Worm (Caenorhabditis elegans) whole organism, young adult: ENCODE data around the gene rpap-2.

Source experiments
- B0336.3 ChIP-seq: fragments of 200-800 bp; sonication (Bioruptor generic); IDR thresholded peaks from 2 replicates; pipeline ENCODE4 v1.3.6; 2022; ENCODE audit warnings: missing genetic modification characterization, missing compliant biosample characterization
- F22D6.2 ChIP-seq: sonication (generic microtip); optimal IDR thresholded peaks from 2 replicates; lab custom pipeline; 2016; ENCODE audit warnings: mild to moderate bottlenecking, missing genetic modification characterization, missing compliant biosample characterization
- K11D2.4 ChIP-seq: fragments of 200-800 bp; sonication (Bioruptor generic); IDR thresholded peaks from 2 replicates; pipeline ENCODE4 v1.3.6; 2022; ENCODE audit warnings: missing genetic modification reagents, missing genetic modification characterization, missing compliant biosample characterization
- K12H6.12 ChIP-seq: fragments of 200-800 bp; sonication (Bioruptor generic); optimal IDR thresholded peaks from 2 replicates; lab custom pipeline; 2018; ENCODE audit warnings: mild to moderate bottlenecking, missing genetic modification characterization, missing compliant biosample characterization
- Y53G8AR.9 ChIP-seq: fragments of 200-800 bp; sonication (Bioruptor generic); conservative IDR thresholded peaks from 2 replicates; pipeline ENCODE4 v1.3.6; 2022; ENCODE audit warnings: missing genetic modification reagents, missing genetic modification characterization, missing compliant biosample characterization
- Y79H2A.3 ChIP-seq: fragments of 200-800 bp; sonication (Bioruptor generic); conservative IDR thresholded peaks from 2 replicates; pipeline ENCODE4 v1.3.6; 2022; ENCODE audit warnings: missing genetic modification reagents, missing genetic modification characterization, missing compliant biosample characterization
- Y95B8A.8 ChIP-seq: fragments of 200-800 bp; sonication (Bioruptor generic); IDR thresholded peaks from 2 replicates; pipeline ENCODE4 v1.3.6; 2022; ENCODE audit warnings: missing genetic modification reagents, missing genetic modification characterization, missing compliant biosample characterization
- ZK185.1 ChIP-seq: sonication (generic microtip); optimal IDR thresholded peaks from 2 replicates; lab custom pipeline; 2016; ENCODE audit warnings: mild to moderate bottlenecking, missing genetic modification characterization, missing compliant biosample characterization; ENCODE audit not compliant: poor library complexity, severe bottlenecking
- ama-1 ChIP-seq, 3 experiments: fragments of 150-350 bp in 1 of 3; sonication (generic microtip) in 2 of 3; optimal IDR thresholded peaks; 2 replicates each; lab custom pipeline; 2014 to 2018; ENCODE audit warnings: missing biosample characterization in 2 of 3, missing genetic modification characterization in 2 of 3, missing genetic modification reagents in 2 of 3
- atf-7 ChIP-seq: sonication (generic microtip); optimal IDR thresholded peaks from 2 replicates; lab custom pipeline; 2017; ENCODE audit warnings: mild to moderate bottlenecking, missing genetic modification characterization, missing compliant biosample characterization
- attf-5 ChIP-seq: fragments of 200-800 bp; sonication (Bioruptor generic); optimal IDR thresholded peaks from 2 replicates; lab custom pipeline; 2018; ENCODE audit warnings: mild to moderate bottlenecking, missing genetic modification characterization, missing compliant biosample characterization
- attf-6 ChIP-seq: fragments of 200-800 bp; sonication (Bioruptor generic); IDR thresholded peaks from 2 replicates; pipeline ENCODE4 v1.3.6; 2022; ENCODE audit warnings: missing genetic modification reagents, missing genetic modification characterization, missing compliant biosample characterization
- cebp-1 ChIP-seq, 2 experiments: fragments of 200-800 bp in 1 of 2; sonication (Bioruptor generic) in 1 of 2; sonication (generic microtip) in 1 of 2; IDR thresholded peaks in 1 of 2; optimal IDR thresholded peaks in 1 of 2; 2 replicates each; pipeline versions ENCODE4 v1.3.6 to Lab custom; 2017 to 2022; ENCODE audit warnings: missing compliant biosample characterization in 2 of 2, missing genetic modification characterization in 2 of 2, mild to moderate bottlenecking in 1 of 2, missing genetic modification reagents in 1 of 2, moderate library complexity in 1 of 2
- ceh-100 ChIP-seq: fragments of 200-800 bp; sonication (Bioruptor generic); IDR thresholded peaks from 2 replicates; pipeline ENCODE4 v1.3.6; 2022; ENCODE audit warnings: missing genetic modification reagents, missing genetic modification characterization, missing compliant biosample characterization
- ceh-27 ChIP-seq: fragments of 200-800 bp; sonication (Bioruptor generic); optimal IDR thresholded peaks from 2 replicates; lab custom pipeline; 2018; ENCODE audit warnings: mild to moderate bottlenecking, missing genetic modification characterization, moderate library complexity, missing compliant biosample characterization
- chd-7 ChIP-seq: sonication (generic microtip); optimal IDR thresholded peaks from 2 replicates; lab custom pipeline; 2016; ENCODE audit warnings: mild to moderate bottlenecking, missing genetic modification characterization, moderate library complexity, missing compliant biosample characterization
- die-1 ChIP-seq: sonication (generic microtip); optimal IDR thresholded peaks from 2 replicates; lab custom pipeline; 2016; ENCODE audit warnings: missing genotype, mild to moderate bottlenecking, missing genetic modification characterization, missing compliant biosample characterization
- ekl-4 ChIP-seq: fragments of 200-800 bp; sonication (Bioruptor generic); IDR thresholded peaks from 2 replicates; pipeline ENCODE4 v1.3.6; 2022; ENCODE audit warnings: missing genetic modification reagents, missing genetic modification characterization, missing compliant biosample characterization
- hlh-26 ChIP-seq: fragments of 200-800 bp; sonication (Bioruptor generic); conservative IDR thresholded peaks from 2 replicates; pipeline ENCODE4 v1.3.6; 2022; ENCODE audit warnings: missing genetic modification reagents, missing genetic modification characterization, missing compliant biosample characterization
- hrde-1 ChIP-seq: sonication (generic microtip); optimal IDR thresholded peaks from 2 replicates; lab custom pipeline; 2016; ENCODE audit warnings: missing genetic modification characterization, mild to moderate bottlenecking, missing compliant biosample characterization, moderate library complexity, missing genotype, missing genetic modification reagents, borderline replicate concordance
- hsf-1 ChIP-seq: fragments of 200-800 bp; sonication (Bioruptor generic); IDR thresholded peaks from 2 replicates; pipeline ENCODE4 v1.3.6; 2022; ENCODE audit warnings: missing genetic modification reagents, missing genetic modification characterization, missing compliant biosample characterization
- let-526 ChIP-seq: fragments of 200-800 bp; sonication (Bioruptor generic); IDR thresholded peaks from 2 replicates; pipeline ENCODE4 v1.3.6; 2022; ENCODE audit warnings: missing genetic modification reagents, missing genetic modification characterization, missing compliant biosample characterization
- lin-35 ChIP-seq, 3 experiments: fragments of 150-350 bp in 2 of 3; sonication (generic microtip) in 1 of 3; optimal IDR thresholded peaks; 2 replicates each; lab custom pipeline; 2014 to 2018; ENCODE audit warnings: missing biosample characterization in 3 of 3, missing genetic modification characterization in 3 of 3, missing genetic modification reagents in 3 of 3
- lin-40 ChIP-seq: sonication (generic microtip); optimal IDR thresholded peaks from 2 replicates; lab custom pipeline; 2016; ENCODE audit warnings: missing genetic modification characterization, mild to moderate bottlenecking, missing compliant biosample characterization, missing genotype, missing genetic modification reagents
- lin-54 ChIP-seq: fragments of 200-800 bp; sonication (Bioruptor generic); optimal IDR thresholded peaks from 2 replicates; lab custom pipeline; 2018; ENCODE audit warnings: mild to moderate bottlenecking, missing genetic modification characterization, missing compliant biosample characterization
- madf-10 ChIP-seq: sonication (generic microtip); optimal IDR thresholded peaks from 2 replicates; lab custom pipeline; 2016; ENCODE audit warnings: mild to moderate bottlenecking, missing genetic modification characterization, missing compliant biosample characterization
- madf-3 ChIP-seq: fragments of 200-800 bp; sonication (Bioruptor generic); IDR thresholded peaks from 2 replicates; pipeline ENCODE4 v1.3.6; 2022; ENCODE audit warnings: missing genetic modification reagents, missing genetic modification characterization, missing compliant biosample characterization
- madf-6 ChIP-seq: fragments of 200-800 bp; sonication (Bioruptor generic); IDR thresholded peaks from 2 replicates; pipeline ENCODE4 v1.3.6; 2022; ENCODE audit warnings: missing genetic modification reagents, missing genetic modification characterization, missing compliant biosample characterization
- nfyb-1 ChIP-seq: fragments of 200-800 bp; sonication (Bioruptor generic); IDR thresholded peaks from 2 replicates; pipeline ENCODE4 v1.3.6; 2022; ENCODE audit warnings: missing genetic modification reagents, missing genetic modification characterization, missing compliant biosample characterization
- rcor-1 ChIP-seq: fragments of 200-800 bp; sonication (Bioruptor generic); IDR thresholded peaks from 2 replicates; pipeline ENCODE4 v1.3.6; 2022; ENCODE audit warnings: missing genetic modification reagents, missing genetic modification characterization, missing compliant biosample characterization
- repo-1 ChIP-seq: sonication (generic microtip); optimal IDR thresholded peaks from 2 replicates; lab custom pipeline; 2017; ENCODE audit warnings: mild to moderate bottlenecking, missing genetic modification characterization, missing compliant biosample characterization
- snpc-1.3 ChIP-seq: sonication (generic microtip); optimal IDR thresholded peaks from 2 replicates; lab custom pipeline; 2017; ENCODE audit warnings: missing genetic modification characterization, mild to moderate bottlenecking, missing compliant biosample characterization, antibody characterized with exemption, moderate library complexity, missing genotype, missing genetic modification reagents; ENCODE audit not compliant: insufficient read depth
- snpc-3.4 ChIP-seq: sonication (generic microtip); optimal IDR thresholded peaks from 2 replicates; lab custom pipeline; 2017; ENCODE audit warnings: missing genetic modification characterization, mild to moderate bottlenecking, missing compliant biosample characterization, antibody characterized with exemption, moderate library complexity, missing genotype, missing genetic modification reagents
- unc-62 ChIP-seq: fragments of 150-350 bp; optimal IDR thresholded peaks from 2 replicates; lab custom pipeline; 2014; ENCODE audit warnings: missing biosample characterization, missing genetic modification reagents, missing genetic modification characterization
- zim-3 ChIP-seq: sonication (generic microtip); optimal IDR thresholded peaks from 2 replicates; lab custom pipeline; 2017; ENCODE audit warnings: mild to moderate bottlenecking, missing genetic modification characterization, moderate library complexity, missing compliant biosample characterization
- ztf-18 ChIP-seq: sonication (generic microtip); optimal IDR thresholded peaks from 2 replicates; lab custom pipeline; 2016; ENCODE audit warnings: missing genotype, mild to moderate bottlenecking, missing genetic modification characterization, missing compliant biosample characterization

The rpap-2 gene

DNA sequence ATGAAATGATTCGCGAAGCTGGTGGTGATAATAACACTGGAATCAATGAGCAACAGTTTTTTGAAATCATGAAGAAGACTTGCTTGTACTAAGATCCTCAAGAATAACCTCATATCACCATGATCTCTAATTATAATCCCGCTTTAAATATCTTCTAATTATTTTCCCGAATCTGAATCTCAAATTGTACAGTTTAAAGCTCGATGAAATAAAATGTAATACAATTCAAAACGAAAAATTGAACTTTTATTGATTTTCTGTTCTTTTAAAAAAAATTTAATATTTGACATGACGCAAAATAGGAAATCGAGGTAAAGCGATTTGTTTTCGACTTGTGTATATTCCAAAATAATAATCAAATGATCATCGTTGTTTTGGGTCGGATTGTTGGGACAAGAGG is 7.1 kb downstream of the rpap-2 start (continued):
- no peak for TF ChIP-seq hlh-26 (GFP tag; lab: Robert Waterston, UW)
- TF ChIP-seq Y79H2A.3 (GFP tag; lab: Robert Waterston, UW) = 0 out of 2 replicates have a peak, but pooled peaks have one; percentile 7
- TF ChIP-seq nfyb-1 (GFP tag; lab: Robert Waterston, UW) = peak; percentile 50; the same call in 1 of the 2 replicates
- no peak for TF ChIP-seq ceh-27 (GFP tag; lab: Kevin White, UChicago)
- TF ChIP-seq attf-5 (GFP tag; lab: Kevin White, UChicago) = no peak
- TF ChIP-seq atf-7 (tag; lab: Kevin White, UChicago) = peak; percentile 27
- no peak for TF ChIP-seq lin-40
- TF ChIP-seq ztf-18 (tag; lab: Kevin White, UChicago) = peak; percentile 17
- peak; percentile 7 for TF ChIP-seq F22D6.2 (tag; lab: Kevin White, UChicago)
- TF ChIP-seq hsf-1 (GFP tag; lab: Robert Waterston, UW) = peak; percentile 47; the same call in 1 of the 2 replicates
- no peak for TF ChIP-seq attf-6
- peak; percentile 81; the same call in 1 of the 2 replicates for TF ChIP-seq madf-3 (GFP tag; lab: Robert Waterston, UW)
- no peak for TF ChIP-seq snpc-3.4 (tag; lab: Kevin White, UChicago)
- TF ChIP-seq madf-10 (tag; lab: Kevin White, UChicago) = no peak
- TF ChIP-seq hrde-1 (tag; lab: Kevin White, UChicago) = peak; percentile 25
- TF ChIP-seq unc-62 (GFP tag; lab: Kevin White, UChicago) = no peak
- no peak for TF ChIP-seq chd-7 (tag; lab: Kevin White, UChicago)
- TF ChIP-seq K11D2.4 (GFP tag; lab: Robert Waterston, UW) = no peak
- TF ChIP-seq ama-1 (optimal IDR thresholded peaks at IDR 0.05; lab: Kevin White, UChicago) = no peak
- TF ChIP-seq ama-1 (GFP tag; optimal IDR thresholded peaks at IDR 0.05; lab: Kevin White, UChicago) = peak in 1 of 2 experiments; percentile 90
- TF ChIP-seq die-1 (tag; lab: Kevin White, UChicago) = peak; percentile 17
- TF ChIP-seq let-526 = no peak
- TF ChIP-seq repo-1 (tag; lab: Kevin White, UChicago) = peak; percentile 70
- TF ChIP-seq lin-54 = peak; percentile 6
- peak in 1 of 3 experiments; percentile 19 for TF ChIP-seq lin-35 (GFP tag; optimal IDR thresholded peaks at IDR 0.05; lab: Kevin White, UChicago)
- no peak for TF ChIP-seq snpc-1.3
- TF ChIP-seq ekl-4 = peak; percentile 74; the same call in 1 of the 2 replicates
- TF ChIP-seq, all 124 proteins: peak for 31

DNA sequence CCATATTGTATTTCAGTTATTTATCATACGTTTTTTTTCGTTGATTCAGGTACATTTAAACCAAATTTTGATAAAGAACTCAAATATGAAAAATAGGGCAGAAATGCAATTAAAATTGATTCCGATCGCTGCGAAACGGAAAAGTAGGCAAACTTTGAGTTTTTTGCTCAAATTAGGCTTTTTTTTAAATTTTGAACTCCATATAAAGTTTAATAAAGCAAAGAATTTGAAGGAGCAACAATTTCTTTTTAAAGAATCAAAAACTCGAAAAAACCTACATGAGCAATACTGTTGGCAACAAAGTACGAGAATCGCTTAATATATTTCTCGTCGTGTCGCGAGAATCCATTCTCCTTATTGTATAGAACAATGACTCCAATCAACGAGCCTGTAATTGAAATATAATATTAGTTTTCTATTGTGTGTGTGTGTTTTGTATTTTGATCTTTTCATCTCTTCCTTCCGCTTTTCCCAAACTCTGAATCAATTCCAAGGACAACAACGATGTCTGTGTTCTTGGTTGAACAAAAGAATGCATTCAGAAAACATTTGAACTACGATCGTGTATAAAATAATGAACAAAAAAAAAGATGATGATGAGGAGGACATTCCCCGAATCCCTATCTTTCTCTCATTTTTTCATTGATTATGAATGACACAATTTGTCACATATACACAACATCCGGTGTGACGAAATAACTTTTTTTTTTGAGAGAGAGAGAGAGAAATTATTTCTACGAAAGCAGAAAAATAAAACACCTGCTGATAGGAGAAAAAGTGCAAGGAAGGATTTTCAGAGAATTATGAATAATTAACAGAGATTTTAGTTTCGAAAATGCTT is 11.0 kb downstream of the rpap-2 start:
- TF ChIP-seq K12H6.12 (peak; percentile 20), Y53G8AR.9 (GFP tag; lab: Robert Waterston, UW) (0 out of 2 replicates have a peak, but pooled peaks have one; percentile 21), ZK185.1 (tag; lab: Kevin White, UChicago) (peak; percentile 9), madf-6 (no peak), rcor-1 (GFP tag; lab: Robert Waterston, UW) (0 out of 2 replicates have a peak, but pooled peaks have one; percentile 7), cebp-1 (GFP tag; IDR thresholded peaks at IDR 0.05; lab: Robert Waterston, UW) (peak; percentile 33; the same call in 1 of the 2 replicates), cebp-1 (tag; optimal IDR thresholded peaks at IDR 0.05; lab: Kevin White, UChicago) (peak; percentile 71), Y95B8A.8 (GFP tag; lab: Robert Waterston, UW) (0 out of 2 replicates have a peak, but pooled peaks have one; percentile 22), lin-40 (peak; percentile 9), zim-3 (tag; lab: Kevin White, UChicago) (peak; percentile 29), chd-7 (tag; lab: Kevin White, UChicago) (peak; percentile 52), hsf-1 (GFP tag; lab: Robert Waterston, UW) (0 out of 2 replicates have a peak, but pooled peaks have one; percentile 31), nfyb-1 (GFP tag; lab: Robert Waterston, UW) (peak; percentile 34; the same call in 1 of the 2 replicates), B0336.3 (GFP tag; lab: Robert Waterston, UW) (no peak), ceh-100 (no peak), lin-35 (GFP tag; optimal IDR thresholded peaks at IDR 0.05; lab: Kevin White, UChicago) (peak in 1 of 3 experiments; percentile 31), repo-1 (tag; lab: Kevin White, UChicago) (no peak), madf-10 (tag; lab: Kevin White, UChicago) (no peak), ekl-4 (peak; percentile 53; the same call in 1 of the 2 replicates)
